Fruit fly (Drosophila melanogaster) whole organism, prepupa: Measurements from ENCODE around the gene Blos2.

Source experiments
- Blimp-1 ChIP-seq: fragments of 200-800 bp; sonication (Bioruptor generic); optimal IDR thresholded peaks from 3 replicates; lab custom pipeline; 2017; ENCODE audit warnings: missing biosample characterization, missing genetic modification characterization, mild to moderate bottlenecking, moderate library complexity, missing genetic modification reagents
- CG10669 ChIP-seq: fragments of 200-800 bp; sonication (Bioruptor generic); optimal IDR thresholded peaks from 3 replicates; lab custom pipeline; 2018; ENCODE audit warnings: missing biosample characterization, mild to moderate bottlenecking, missing genetic modification characterization, moderate library complexity
- CG11294 ChIP-seq: fragments of 200-800 bp; sonication (Bioruptor generic); IDR thresholded peaks from 2 replicates; pipeline ENCODE4 v1.3.6; 2022; ENCODE audit warnings: missing biosample characterization, missing genetic modification characterization
- CG11762 ChIP-seq: fragments of 200-800 bp; sonication (Bioruptor generic); optimal IDR thresholded peaks from 3 replicates; lab custom pipeline; 2016; ENCODE audit warnings: missing biosample characterization, missing genetic modification characterization; ENCODE audit not compliant: insufficient read depth
- CG1621 ChIP-seq: fragments of 200-800 bp; sonication (Bioruptor generic); optimal IDR thresholded peaks from 3 replicates; lab custom pipeline; 2018; ENCODE audit warnings: missing biosample characterization, mild to moderate bottlenecking, missing genetic modification characterization
- CG3032 ChIP-seq: fragments of 200-800 bp; optimal IDR thresholded peaks from 2 replicates; lab custom pipeline; 2019; ENCODE audit warnings: missing biosample characterization, mild to moderate bottlenecking, missing genetic modification characterization, moderate library complexity
- CG31627 ChIP-seq: fragments of 200-800 bp; sonication (Bioruptor generic); optimal IDR thresholded peaks from 3 replicates; lab custom pipeline; 2016; ENCODE audit warnings: missing biosample characterization, missing genetic modification characterization
- CG32006 ChIP-seq: fragments of 200-800 bp; sonication (Bioruptor generic); optimal IDR thresholded peaks from 3 replicates; lab custom pipeline; 2017; ENCODE audit warnings: missing biosample characterization, mild to moderate bottlenecking, missing genetic modification characterization
- CG34406 ChIP-seq: fragments of 200-800 bp; sonication (Bioruptor generic); optimal IDR thresholded peaks from 3 replicates; lab custom pipeline; 2016; ENCODE audit warnings: missing biosample characterization, missing genetic modification characterization
- CG6163 ChIP-seq: fragments of 200-800 bp; sonication (Bioruptor generic); IDR thresholded peaks from 3 replicates; pipeline ENCODE4 v1.3.6; 2022; ENCODE audit warnings: missing biosample characterization, missing genetic modification characterization
- CG6276 ChIP-seq: fragments of 200-800 bp; sonication (Bioruptor generic); optimal IDR thresholded peaks from 2 replicates; lab custom pipeline; 2017; ENCODE audit warnings: missing biosample characterization, mild to moderate bottlenecking, missing genetic modification characterization
- CG6792 ChIP-seq: fragments of 200-800 bp; sonication (Bioruptor generic); optimal IDR thresholded peaks from 3 replicates; lab custom pipeline; 2016; ENCODE audit warnings: missing biosample characterization, missing genetic modification characterization
- CG8119 ChIP-seq: fragments of 200-800 bp; sonication (Bioruptor generic); IDR thresholded peaks from 3 replicates; pipeline ENCODE4 v1.3.6; 2022; ENCODE audit warnings: missing biosample characterization, missing genetic modification characterization
- CG9139 ChIP-seq: fragments of 200-800 bp; sonication (Bioruptor generic); optimal IDR thresholded peaks from 3 replicates; lab custom pipeline; 2017; ENCODE audit warnings: missing biosample characterization, mild to moderate bottlenecking, missing genetic modification characterization
- Eip75B ChIP-seq: fragments of 200-800 bp; sonication (Bioruptor generic); optimal IDR thresholded peaks from 3 replicates; lab custom pipeline; 2016; ENCODE audit warnings: missing biosample characterization, missing genetic modification characterization
- Eip78C ChIP-seq: fragments of 200-800 bp; sonication (Bioruptor generic); peaks from one replicate; lab custom pipeline; 2016; ENCODE audit warnings: missing biosample characterization, missing genetic modification characterization
- Ets21C ChIP-seq: fragments of 200-800 bp; sonication (Bioruptor generic); optimal IDR thresholded peaks from 3 replicates; lab custom pipeline; 2016; ENCODE audit warnings: missing biosample characterization, missing genetic modification characterization
- Ets96B ChIP-seq: fragments of 200-800 bp; optimal IDR thresholded peaks from 2 replicates; lab custom pipeline; 2019; ENCODE audit warnings: missing biosample characterization, mild to moderate bottlenecking, missing genetic modification characterization, moderate library complexity
- Hr38 ChIP-seq: sonication (Bioruptor generic); optimal IDR thresholded peaks from 2 replicates; lab custom pipeline; 2016; ENCODE audit warnings: missing biosample characterization, missing genetic modification characterization
- Hr39 ChIP-seq: fragments of 200-800 bp; sonication (Bioruptor generic); optimal IDR thresholded peaks from 2 replicates; lab custom pipeline; 2016; ENCODE audit warnings: missing biosample characterization, missing genetic modification characterization
- Met ChIP-seq: fragments of 200-800 bp; sonication (Bioruptor generic); optimal IDR thresholded peaks from 3 replicates; lab custom pipeline; 2016; ENCODE audit warnings: missing biosample characterization, missing genetic modification characterization
- Smox ChIP-seq: fragments of 200-800 bp; sonication (Bioruptor generic); optimal IDR thresholded peaks from 3 replicates; lab custom pipeline; 2016; ENCODE audit warnings: missing biosample characterization, missing genetic modification characterization
- Sox102F ChIP-seq: fragments of 200-800 bp; sonication (Bioruptor generic); optimal IDR thresholded peaks from 2 replicates; lab custom pipeline; 2016; ENCODE audit warnings: missing biosample characterization, mild to moderate bottlenecking, missing genetic modification characterization
- Sox14 ChIP-seq: fragments of 200-800 bp; sonication (Bioruptor generic); optimal IDR thresholded peaks from 3 replicates; lab custom pipeline; 2016; ENCODE audit warnings: missing biosample characterization, missing genetic modification characterization
- achi ChIP-seq: fragments of 200-800 bp; sonication (Bioruptor generic); optimal IDR thresholded peaks from 3 replicates; lab custom pipeline; 2016; ENCODE audit warnings: missing biosample characterization, missing genetic modification characterization
- acj6 ChIP-seq: fragments of 200-800 bp; sonication (Bioruptor generic); optimal IDR thresholded peaks from 3 replicates; lab custom pipeline; 2016; ENCODE audit warnings: missing biosample characterization, missing genetic modification characterization
- cyc ChIP-seq: fragments of 200-800 bp; sonication (Bioruptor generic); optimal IDR thresholded peaks from 3 replicates; lab custom pipeline; 2016; ENCODE audit warnings: missing biosample characterization, missing genetic modification characterization
- dac ChIP-seq: fragments of 200-800 bp; sonication (Bioruptor generic); optimal IDR thresholded peaks from 2 replicates; lab custom pipeline; 2017; ENCODE audit warnings: missing biosample characterization, mild to moderate bottlenecking, missing genetic modification characterization
- dsx ChIP-seq: fragments of 200-800 bp; optimal IDR thresholded peaks from 3 replicates; lab custom pipeline; 2019; ENCODE audit warnings: missing biosample characterization, mild to moderate bottlenecking, missing genetic modification characterization, moderate library complexity; ENCODE audit not compliant: poor library complexity, severe bottlenecking
- eg ChIP-seq: fragments of 200-800 bp; sonication (Bioruptor generic); IDR thresholded peaks from 3 replicates; pipeline ENCODE4 v1.3.6; 2022; ENCODE audit warnings: missing biosample characterization, missing genetic modification characterization
- fd85E ChIP-seq: fragments of 200-800 bp; sonication (Bioruptor generic); optimal IDR thresholded peaks from 3 replicates; lab custom pipeline; 2016; ENCODE audit warnings: missing biosample characterization, missing genetic modification characterization
- fkh ChIP-seq: fragments of 200-800 bp; sonication (Bioruptor generic); optimal IDR thresholded peaks from 3 replicates; lab custom pipeline; 2017; ENCODE audit warnings: missing biosample characterization, mild to moderate bottlenecking, missing genetic modification characterization, moderate library complexity
- lz ChIP-seq: fragments of 200-800 bp; sonication (Bioruptor generic); optimal IDR thresholded peaks from 3 replicates; lab custom pipeline; 2016; ENCODE audit warnings: missing biosample characterization, missing genetic modification characterization
- pdm3 ChIP-seq: fragments of 200-800 bp; sonication (Bioruptor generic); optimal IDR thresholded peaks from 3 replicates; lab custom pipeline; 2016; ENCODE audit warnings: missing biosample characterization, missing genetic modification characterization
- salr ChIP-seq, 2 experiments: fragments of 200-800 bp; sonication (Bioruptor generic); optimal IDR thresholded peaks; 3 replicates each; lab custom pipeline; 2016 to 2018; ENCODE audit warnings: missing biosample characterization in 2 of 2, missing genetic modification characterization in 2 of 2, mild to moderate bottlenecking in 1 of 2
- spab ChIP-seq: fragments of 200-800 bp; sonication (Bioruptor generic); optimal IDR thresholded peaks from 2 replicates; lab custom pipeline; 2017; ENCODE audit warnings: missing biosample characterization, mild to moderate bottlenecking, missing genetic modification characterization, missing genetic modification reagents
- ss ChIP-seq, 2 experiments: fragments of 200-800 bp; sonication (Bioruptor generic); optimal IDR thresholded peaks; 2 replicates in 1 of 2; 3 replicates in 1 of 2; lab custom pipeline; 2017 to 2018; ENCODE audit warnings: mild to moderate bottlenecking in 2 of 2, missing biosample characterization in 2 of 2, missing genetic modification characterization in 2 of 2, moderate library complexity in 1 of 2
- topi ChIP-seq: fragments of 200-800 bp; sonication (Bioruptor generic); optimal IDR thresholded peaks from 3 replicates; lab custom pipeline; 2016; ENCODE audit warnings: missing biosample characterization, missing genetic modification characterization

Gene Blos2

dm6 chr3L:11074043-11074853 lies 12.9 kb downstream of the Blos2 start, which contains the start of the genes Pfdn2 and Noc1 (continued):
- no peak for TF ChIP-seq Blimp-1
- TF ChIP-seq CG6792 (GFP tag; lab: Kevin White, UChicago) = no peak
- TF ChIP-seq CG3032 = peak; percentile 31
- TF ChIP-seq fkh = no peak
- TF ChIP-seq CG6163 (GFP tag; lab: Robert Waterston, UW) = no peak
- TF ChIP-seq cyc (GFP tag; lab: Kevin White, UChicago) = no peak
- no peak for TF ChIP-seq dsx
- TF ChIP-seq lz (GFP tag; lab: Kevin White, UChicago) = peak; percentile 38
- TF ChIP-seq eg (GFP tag; lab: Robert Waterston, UW) = no peak
- TF ChIP-seq Smox (GFP tag; lab: Kevin White, UChicago) = no peak
- no peak for TF ChIP-seq ss (GFP tag; optimal IDR thresholded peaks at IDR 0.05; lab: Kevin White, UChicago)
- no peak for TF ChIP-seq Ets96B
- peak; percentile 51 for TF ChIP-seq CG31627
- TF ChIP-seq Ets21C (GFP tag; lab: Kevin White, UChicago) = no peak
- no peak for TF ChIP-seq salr (GFP tag; optimal IDR thresholded peaks at IDR 0.05; lab: Kevin White, UChicago)
- TF ChIP-seq CG6276 (GFP tag; lab: Kevin White, UChicago) = no peak
- peak; percentile 50; the same call in 1 of the 2 replicates for TF ChIP-seq CG11294 (GFP tag; lab: Robert Waterston, UW)
- no peak for TF ChIP-seq Met (GFP tag; lab: Kevin White, UChicago)
- no peak for TF ChIP-seq pdm3
- no peak for TF ChIP-seq CG11762
- no peak for TF ChIP-seq achi (GFP tag; lab: Kevin White, UChicago)
- TF ChIP-seq CG1621 (tag; lab: Kevin White, UChicago) = no peak
- no peak for TF ChIP-seq Sox14 (GFP tag; lab: Kevin White, UChicago)
- no peak for TF ChIP-seq CG34406 (GFP tag; lab: Kevin White, UChicago)
- TF ChIP-seq CG32006 (GFP tag; lab: Kevin White, UChicago) = no peak
- TF ChIP-seq CG10669 (GFP tag; lab: Kevin White, UChicago) = no peak
- no peak for TF ChIP-seq acj6 (GFP tag; lab: Kevin White, UChicago)
- TF ChIP-seq dac (GFP tag; lab: Kevin White, UChicago) = no peak
- TF ChIP-seq Sox102F (GFP tag; lab: Kevin White, UChicago) = no peak
- no peak for TF ChIP-seq spab
- no peak for TF ChIP-seq CG9139 (GFP tag; lab: Kevin White, UChicago)
- no peak for TF ChIP-seq topi
- no peak for TF ChIP-seq Eip75B
- TF ChIP-seq Eip78C (GFP tag; lab: Kevin White, UChicago) = no peak
- TF ChIP-seq Hr38 = no peak
- TF ChIP-seq fd85E (GFP tag; lab: Kevin White, UChicago) = no peak
- no peak for TF ChIP-seq Hr39 (GFP tag; lab: Kevin White, UChicago)

dm6 chr3L:11083605-11084004 lies 22.2 kb downstream of the Blos2 start:
- TF ChIP-seq Blimp-1 = peak; percentile 51
- TF ChIP-seq fd85E (GFP tag; lab: Kevin White, UChicago) = no peak
- TF ChIP-seq CG8119 (GFP tag; lab: Robert Waterston, UW) = peak; percentile 24; the same call in 1 of the 3 replicates
- TF ChIP-seq spab = no peak
- TF ChIP-seq CG31627 = no peak
